Worm (Caenorhabditis elegans): ENCODE measurements around the gene C16C10.1.

DNA sequence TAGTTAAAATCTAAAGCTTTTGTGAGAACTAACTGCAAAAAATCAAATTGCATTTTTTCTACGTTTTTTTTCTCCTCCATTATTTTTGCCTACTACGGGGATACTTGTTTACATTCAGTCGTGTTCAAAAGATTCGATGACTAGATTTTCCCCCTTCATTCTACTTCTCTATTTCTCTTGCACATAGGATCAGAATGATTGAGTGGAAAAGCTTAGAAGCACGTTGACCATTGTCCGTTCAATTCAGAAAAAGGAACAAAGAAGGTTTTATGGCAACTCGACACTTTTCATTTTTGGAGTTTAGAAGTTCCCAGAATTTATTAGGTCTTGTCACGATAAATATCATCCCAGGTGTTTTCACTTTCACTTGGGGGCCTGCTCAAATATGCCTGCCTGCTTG, 44.1 kb downstream of the C16C10.1 start:
- TF ChIP-seq C16A3.4 (tag; optimal IDR thresholded peaks at IDR 0.05) (no peak), ama-1 (optimal IDR thresholded peaks at IDR 0.05) (no peak), unc-62 (GFP tag; optimal IDR thresholded peaks at IDR 0.05) (no peak), hlh-17 (GFP tag; optimal IDR thresholded peaks at IDR 0.05; ENCODE audit: borderline replicate concordance) (no peak), grh-1 (GFP tag; IDR thresholded peaks at IDR 0.05) (no peak), rnt-1 (tag; optimal IDR thresholded peaks at IDR 0.05) (no peak), dsc-1 (tag; optimal IDR thresholded peaks at IDR 0.05) (no peak)

Measured in whole organism, L1 larva.